Fruit fly (Drosophila melanogaster): Measurements from ENCODE around the gene Fpgs1.
A peak's percentile ranks its signal among the peaks of the same experiment; 100 is the strongest.

The Fpgs1 gene

dm6 chrX:12629564-12629963, 17.9 kb downstream of the Fpgs1 start, which contains the start of the genes Aven and CG2540:
Gene Aven, minus strand, starts transcription at chrX:12629640.
Gene CG2540, plus strand, starts transcription at chrX:12629878.
- peak; percentile 88 for TF ChIP-seq Sp1 (GFP tag; optimal IDR thresholded peaks at IDR 0.05)
- TF ChIP-seq Rel (GFP tag; optimal IDR thresholded peaks at IDR 0.05): no peak
- peak; percentile 79 for TF ChIP-seq Rel (tag; optimal IDR thresholded peaks at IDR 0.05)
- TF ChIP-seq OdsH (GFP tag; optimal IDR thresholded peaks at IDR 0.05): peak; percentile 71
- TF ChIP-seq h (GFP tag; optimal IDR thresholded peaks at IDR 0.05): peak; percentile 59
- TF ChIP-seq Mio (GFP tag; optimal IDR thresholded peaks at IDR 0.05): no peak
- no peak for TF ChIP-seq Dfd (GFP tag; optimal IDR thresholded peaks at IDR 0.05)
- peak; percentile 69 for TF ChIP-seq sage (GFP tag; optimal IDR thresholded peaks at IDR 0.05)
- TF ChIP-seq dmrt93B (GFP tag; optimal IDR thresholded peaks at IDR 0.05): peak; percentile 53
- peak; percentile 54 for TF ChIP-seq woc (GFP tag; optimal IDR thresholded peaks at IDR 0.05)
- no peak for TF ChIP-seq brk (GFP tag; optimal IDR thresholded peaks at IDR 0.05)
- no peak for TF ChIP-seq GATAd (GFP tag; optimal IDR thresholded peaks at IDR 0.05)
- peak; percentile 39 for TF ChIP-seq Hnf4 (GFP tag; optimal IDR thresholded peaks at IDR 0.05)
- peak; percentile 37 for TF ChIP-seq sv (GFP tag; optimal IDR thresholded peaks at IDR 0.05)
- TF ChIP-seq ey (GFP tag; optimal IDR thresholded peaks at IDR 0.05): peak; percentile 19
- no peak for TF ChIP-seq Dif (GFP tag; optimal IDR thresholded peaks at IDR 0.05; ENCODE audit: partially characterized antibody)
- peak; percentile 89 for TF ChIP-seq HLH106 (tag; optimal IDR thresholded peaks at IDR 0.05)
- no peak for TF ChIP-seq dsf (GFP tag; optimal IDR thresholded peaks at IDR 0.05; ENCODE audit: borderline replicate concordance)
- peak; percentile 65 for TF ChIP-seq fru (GFP tag; optimal IDR thresholded peaks at IDR 0.05)
- TF ChIP-seq foxo (GFP tag; optimal IDR thresholded peaks at IDR 0.05): peak in 1 of 2 experiments; percentile 82
- peak; percentile 80 for TF ChIP-seq CG9705 (GFP tag; optimal IDR thresholded peaks at IDR 0.05)
- peak; percentile 43 for TF ChIP-seq br (GFP tag; optimal IDR thresholded peaks at IDR 0.05)
- TF ChIP-seq rgr (GFP tag; optimal IDR thresholded peaks at IDR 0.05): peak; percentile 75
- TF ChIP-seq psq (GFP tag; optimal IDR thresholded peaks at IDR 0.05): peak; percentile 70

DNA sequence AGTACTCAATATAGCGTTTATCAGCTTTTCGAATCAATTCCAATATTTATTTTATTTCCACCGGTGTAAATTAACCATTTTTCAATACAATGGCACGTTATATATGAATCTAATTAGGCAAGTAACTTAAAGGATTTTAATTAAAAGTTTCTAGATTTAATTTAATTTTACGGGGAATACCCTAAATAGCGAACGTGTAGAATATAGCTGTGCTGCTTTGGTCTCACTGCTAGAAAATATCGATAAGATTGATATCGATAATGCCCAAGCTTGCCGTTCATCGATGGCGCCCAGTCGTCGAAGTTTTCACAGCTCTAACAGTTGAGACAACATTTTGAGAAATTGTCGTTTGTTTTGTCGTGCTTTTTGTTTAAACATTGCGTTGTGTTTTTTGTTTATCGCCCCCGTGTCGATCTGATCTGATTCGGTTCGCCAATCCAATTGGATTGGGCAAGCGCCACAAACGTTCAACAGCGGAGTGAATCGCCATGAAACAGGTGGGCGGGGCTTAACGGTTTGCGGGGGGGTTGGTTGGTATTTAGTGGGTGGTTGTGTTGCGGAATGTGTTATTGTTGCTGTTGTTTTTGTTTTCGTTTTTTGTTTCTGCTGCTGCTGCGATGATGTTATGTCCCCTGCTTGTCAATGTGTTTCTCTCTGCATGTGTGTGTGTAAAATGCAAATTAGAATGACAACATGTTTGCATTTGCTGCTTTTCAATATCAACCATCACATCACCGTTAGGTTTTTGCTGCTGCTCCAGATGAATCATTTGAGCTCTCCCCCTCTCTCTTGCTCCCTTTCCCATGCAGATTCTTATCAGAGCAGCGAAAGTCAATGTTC, 19.9 kb downstream of the Fpgs1 start, which contains the start of gene Tomosyn:
Gene Tomosyn (plus strand): TSS at position 289 of the 840 bp plus-strand sequence.
- TF ChIP-seq usp (GFP tag; optimal IDR thresholded peaks at IDR 0.05): no peak
- peak; percentile 55 for TF ChIP-seq h (GFP tag; optimal IDR thresholded peaks at IDR 0.05)
- TF ChIP-seq Sp1 (GFP tag; optimal IDR thresholded peaks at IDR 0.05): peak; percentile 42
- peak; percentile 1 for TF ChIP-seq sv (GFP tag; optimal IDR thresholded peaks at IDR 0.05)
- peak; percentile 35 for TF ChIP-seq Hnf4 (GFP tag; optimal IDR thresholded peaks at IDR 0.05)
- TF ChIP-seq jim (GFP tag; optimal IDR thresholded peaks at IDR 0.05): no peak
- no peak for TF ChIP-seq GATAd (GFP tag; optimal IDR thresholded peaks at IDR 0.05)
- TF ChIP-seq woc (GFP tag; optimal IDR thresholded peaks at IDR 0.05): peak; percentile 24
- TF ChIP-seq foxo (GFP tag; optimal IDR thresholded peaks at IDR 0.05): peak in 1 of 2 experiments; percentile 42
- TF ChIP-seq fru (GFP tag; optimal IDR thresholded peaks at IDR 0.05): peak; percentile 54
- TF ChIP-seq ey (GFP tag; optimal IDR thresholded peaks at IDR 0.05): peak; percentile 21
- peak; percentile 32 for TF ChIP-seq br (GFP tag; optimal IDR thresholded peaks at IDR 0.05)
- no peak for TF ChIP-seq Rel (GFP tag; optimal IDR thresholded peaks at IDR 0.05)
- TF ChIP-seq Rel (tag; optimal IDR thresholded peaks at IDR 0.05): peak; percentile 98
- peak; percentile 32 for TF ChIP-seq HLH106 (tag; optimal IDR thresholded peaks at IDR 0.05)

DNA sequence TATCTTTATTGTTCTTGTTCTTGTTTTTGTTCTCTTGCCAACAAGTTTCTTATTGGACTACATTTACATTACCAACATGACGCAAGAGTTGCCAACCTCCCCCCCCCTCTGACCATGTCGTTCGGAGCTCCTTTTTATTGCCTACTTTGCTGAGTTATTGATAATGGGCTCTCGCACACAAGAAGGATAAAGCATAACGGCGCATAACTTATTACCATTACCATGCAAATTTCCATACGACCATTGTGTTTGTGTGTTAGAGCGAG, 20.4 kb downstream of the Fpgs1 start:
- TF ChIP-seq sage (GFP tag; optimal IDR thresholded peaks at IDR 0.05) (no peak), dsf (GFP tag; optimal IDR thresholded peaks at IDR 0.05; ENCODE audit: borderline replicate concordance) (no peak), Myc (optimal IDR thresholded peaks at IDR 0.05) (no peak), usp (GFP tag; optimal IDR thresholded peaks at IDR 0.05) (no peak), pan (optimal IDR thresholded peaks at IDR 0.05) (no peak), Dfd (GFP tag; optimal IDR thresholded peaks at IDR 0.05) (no peak), psq (GFP tag; optimal IDR thresholded peaks at IDR 0.05) (no peak), Mio (GFP tag; optimal IDR thresholded peaks at IDR 0.05) (no peak), Dif (GFP tag; optimal IDR thresholded peaks at IDR 0.05; ENCODE audit: partially characterized antibody) (no peak)

dm6 chrX:12633204-12633603, 21.5 kb downstream of the Fpgs1 start:
- TF ChIP-seq Mio (GFP tag; optimal IDR thresholded peaks at IDR 0.05) (no peak), dsf (GFP tag; optimal IDR thresholded peaks at IDR 0.05; ENCODE audit: borderline replicate concordance) (no peak), brk (GFP tag; optimal IDR thresholded peaks at IDR 0.05) (no peak), tai (GFP tag; optimal IDR thresholded peaks at IDR 0.05) (no peak), CG9705 (GFP tag; optimal IDR thresholded peaks at IDR 0.05) (no peak), fru (GFP tag; optimal IDR thresholded peaks at IDR 0.05) (no peak), jim (GFP tag; optimal IDR thresholded peaks at IDR 0.05) (no peak), OdsH (GFP tag; optimal IDR thresholded peaks at IDR 0.05) (no peak), h (GFP tag; optimal IDR thresholded peaks at IDR 0.05) (no peak), foxo (GFP tag; optimal IDR thresholded peaks at IDR 0.05) (no peak), dmrt93B (GFP tag; optimal IDR thresholded peaks at IDR 0.05) (no peak), Dfd (GFP tag; optimal IDR thresholded peaks at IDR 0.05) (no peak), Abd-B (GFP tag; optimal IDR thresholded peaks at IDR 0.05) (no peak), Myc (optimal IDR thresholded peaks at IDR 0.05) (no peak), dl (GFP tag; optimal IDR thresholded peaks at IDR 0.05; ENCODE audit: insufficient read depth in 1 of 2, partially characterized antibody in 2 of 2) (no peak), rgr (GFP tag; optimal IDR thresholded peaks at IDR 0.05) (no peak), sv (GFP tag; optimal IDR thresholded peaks at IDR 0.05) (no peak)

Measured in whole organism, wandering third instar larva.